Fruit fly (Drosophila melanogaster): ENCODE results near the gene Slu7.

The Slu7 gene

dm6 chr3R:29038960-29039581 lies at the start of gene Slu7, which contains the start of gene Pkc98E (continued):
- TF ChIP-seq CG10631 (GFP tag; optimal IDR thresholded peaks at IDR 0.05), result peak; percentile 43
- no peak for TF ChIP-seq CG9139 (GFP tag; optimal IDR thresholded peaks at IDR 0.05)

dm6 chr3R:29087926-29088487 lies 49.1 kb upstream of the Slu7 start:
- no peak for TF ChIP-seq CG11762 (GFP tag; optimal IDR thresholded peaks at IDR 0.05; ENCODE audit: insufficient read depth)
- TF ChIP-seq Eip93F (GFP tag; optimal IDR thresholded peaks at IDR 0.05), result no peak
- no peak for TF ChIP-seq cyc (GFP tag; optimal IDR thresholded peaks at IDR 0.05)
- TF ChIP-seq Hr39 (GFP tag; optimal IDR thresholded peaks at IDR 0.05), result no peak
- no peak for TF ChIP-seq Smox (GFP tag; optimal IDR thresholded peaks at IDR 0.05)
- no peak for TF ChIP-seq CG8119 (GFP tag; IDR thresholded peaks at IDR 0.05)
- TF ChIP-seq CG3032 (tag; optimal IDR thresholded peaks at IDR 0.05), result no peak
- no peak for TF ChIP-seq pdm3 (GFP tag; optimal IDR thresholded peaks at IDR 0.05)
- no peak for TF ChIP-seq Hr4 (GFP tag; optimal IDR thresholded peaks at IDR 0.05)
- peak; percentile 8 for TF ChIP-seq fd85E (GFP tag; optimal IDR thresholded peaks at IDR 0.05)
- no peak for TF ChIP-seq esn (GFP tag; optimal IDR thresholded peaks at IDR 0.05)
- no peak for TF ChIP-seq fd59A (GFP tag; optimal IDR thresholded peaks at IDR 0.05)
- peak; percentile 19 for TF ChIP-seq CG9139 (GFP tag; optimal IDR thresholded peaks at IDR 0.05)
- TF ChIP-seq CG10631 (GFP tag; optimal IDR thresholded peaks at IDR 0.05), result no peak
- TF ChIP-seq CG11294 (GFP tag; IDR thresholded peaks at IDR 0.05), result no peak
- TF ChIP-seq Ets96B (tag; optimal IDR thresholded peaks at IDR 0.05), result no peak
- peak; percentile 38 for TF ChIP-seq CG3919 (GFP tag; optimal IDR thresholded peaks at IDR 0.05)
- peak; percentile 15 for TF ChIP-seq CG1621 (tag; optimal IDR thresholded peaks at IDR 0.05)
- TF ChIP-seq Hr38 (GFP tag; optimal IDR thresholded peaks at IDR 0.05), result no peak
- no peak for TF ChIP-seq dsx (GFP tag; optimal IDR thresholded peaks at IDR 0.05; ENCODE audit: poor library complexity, severe bottlenecking)
- no peak for TF ChIP-seq CG10669 (GFP tag; optimal IDR thresholded peaks at IDR 0.05)
- no peak for TF ChIP-seq achi (GFP tag; optimal IDR thresholded peaks at IDR 0.05)
- TF ChIP-seq Eip75B (GFP tag; optimal IDR thresholded peaks at IDR 0.05), result no peak
- no peak for TF ChIP-seq lz (GFP tag; optimal IDR thresholded peaks at IDR 0.05)
- TF ChIP-seq CG32006 (GFP tag; optimal IDR thresholded peaks at IDR 0.05), result no peak
- peak; percentile 47 for TF ChIP-seq CG6808 (GFP tag; optimal IDR thresholded peaks at IDR 0.05)
- no peak for TF ChIP-seq net (GFP tag; optimal IDR thresholded peaks at IDR 0.05)
- no peak for TF ChIP-seq CG8632 (GFP tag; optimal IDR thresholded peaks at IDR 0.05)
- TF ChIP-seq vri (GFP tag; optimal IDR thresholded peaks at IDR 0.05), result no peak
- peak; percentile 46 for TF ChIP-seq Lpt (GFP tag; optimal IDR thresholded peaks at IDR 0.05)
- TF ChIP-seq acj6 (GFP tag; optimal IDR thresholded peaks at IDR 0.05), result no peak
- no peak for TF ChIP-seq CG34406 (GFP tag; optimal IDR thresholded peaks at IDR 0.05)
- no peak for TF ChIP-seq Blimp-1 (GFP tag; optimal IDR thresholded peaks at IDR 0.05)
- no peak for TF ChIP-seq CG6276 (GFP tag; optimal IDR thresholded peaks at IDR 0.05)
- peak; percentile 65 for TF ChIP-seq svp (GFP tag)
- TF ChIP-seq CG8319 (GFP tag; optimal IDR thresholded peaks at IDR 0.05), result no peak
- TF ChIP-seq spab (GFP tag; optimal IDR thresholded peaks at IDR 0.05), result no peak
- TF ChIP-seq eg (GFP tag; IDR thresholded peaks at IDR 0.05), result peak; percentile 39; the same call in 1 of the 3 replicates
- no peak for TF ChIP-seq Sox14 (GFP tag; optimal IDR thresholded peaks at IDR 0.05)
- no peak for TF ChIP-seq CG11902 (GFP tag; optimal IDR thresholded peaks at IDR 0.05)
- peak; percentile 22 for TF ChIP-seq CG6854 (GFP tag; optimal IDR thresholded peaks at IDR 0.05)
- TF ChIP-seq Ets21C (GFP tag; optimal IDR thresholded peaks at IDR 0.05), result no peak
- no peak for TF ChIP-seq CG6792 (GFP tag; optimal IDR thresholded peaks at IDR 0.05)
- peak; percentile 10 for TF ChIP-seq CG16779 (tag; optimal IDR thresholded peaks at IDR 0.05)
- TF ChIP-seq CG4318 (GFP tag; optimal IDR thresholded peaks at IDR 0.05), result no peak
- no peak for TF ChIP-seq Sox102F (GFP tag; optimal IDR thresholded peaks at IDR 0.05)
- TF ChIP-seq Met (GFP tag; optimal IDR thresholded peaks at IDR 0.05), result no peak
- TF ChIP-seq CG31627 (GFP tag; optimal IDR thresholded peaks at IDR 0.05), result no peak
- peak; percentile 56 for TF ChIP-seq Eip78C (GFP tag)

Data from whole organism, prepupa.